Worm (Caenorhabditis elegans) whole organism, midembryonic: ENCODE measurements around the gene rap-3.

ENCODE experiments used
- T22C8.4 ChIP-seq: fragments of 200-800 bp; sonication (Bioruptor generic); IDR thresholded peaks from 2 replicates; pipeline ENCODE4 v1.3.6; 2022; ENCODE audit warnings: missing genetic modification characterization, missing compliant biosample characterization
- cog-1 ChIP-seq: sonication (generic microtip); optimal IDR thresholded peaks from 2 replicates; lab custom pipeline; 2016; ENCODE audit warnings: missing genetic modification characterization, missing compliant biosample characterization
- flt-1 ChIP-seq: fragments of 200-800 bp; sonication (Bioruptor generic); IDR thresholded peaks from 2 replicates; pipeline ENCODE4 v1.3.6; 2022; ENCODE audit warnings: missing genetic modification characterization, missing compliant biosample characterization
- klf-2 ChIP-seq: fragments of 200-800 bp; sonication (Bioruptor generic); conservative IDR thresholded peaks from 2 replicates; pipeline ENCODE4 v1.3.6; 2022; ENCODE audit warnings: missing genetic modification reagents, missing genetic modification characterization, missing compliant biosample characterization
- med-1 ChIP-seq: sonication (generic microtip); optimal IDR thresholded peaks from 2 replicates; lab custom pipeline; 2017; ENCODE audit warnings: missing genetic modification characterization, mild to moderate bottlenecking, missing compliant biosample characterization, antibody characterized with exemption, missing genetic modification reagents; ENCODE audit not compliant: insufficient read depth
- ref-1 ChIP-seq: fragments of 200-800 bp; sonication (Bioruptor generic); conservative IDR thresholded peaks from 2 replicates; pipeline ENCODE4 v1.3.6; 2022; ENCODE audit warnings: missing genetic modification reagents, missing genetic modification characterization, missing compliant biosample characterization
- tab-1 ChIP-seq: fragments of 200-800 bp; sonication (Bioruptor generic); IDR thresholded peaks from 2 replicates; pipeline ENCODE4 v1.3.6; 2022; ENCODE audit warnings: missing genetic modification characterization, missing compliant biosample characterization
- ztf-23 ChIP-seq: fragments of 200-800 bp; sonication (Bioruptor generic); IDR thresholded peaks from 2 replicates; pipeline ENCODE4 v1.3.6; 2022; ENCODE audit warnings: missing genetic modification reagents, missing genetic modification characterization, missing compliant biosample characterization

DNA sequence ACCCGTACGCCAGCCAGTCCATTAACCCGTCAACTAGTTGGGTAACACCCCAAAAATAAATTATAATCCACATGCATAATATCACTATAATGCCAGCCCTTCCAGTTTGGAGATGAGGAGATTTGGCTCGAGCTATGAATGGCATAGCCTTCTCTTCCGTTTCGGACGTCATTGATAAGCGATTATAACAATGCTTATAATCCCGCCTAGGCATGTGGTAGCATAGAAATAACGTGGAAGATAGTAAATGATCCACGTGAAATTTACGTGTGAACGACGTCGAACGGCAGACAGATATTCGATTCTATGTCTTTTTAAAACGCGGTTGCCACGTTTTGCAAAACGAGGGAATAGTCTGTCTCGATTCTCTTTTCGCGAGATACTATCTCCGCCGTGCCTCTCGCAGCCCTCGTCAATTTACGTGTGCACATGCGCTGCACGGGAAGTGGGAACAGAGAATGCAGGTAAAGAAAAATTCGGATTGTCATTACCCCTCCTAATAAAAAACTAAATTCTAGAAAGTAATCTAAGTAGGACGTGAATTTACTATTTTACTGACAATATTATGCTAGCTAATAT is 28.2 kb upstream of the rap-3 start:
- TF ChIP-seq flt-1 (GFP tag; lab: Robert Waterston, UW) (0 out of 2 replicates have a peak, but pooled peaks have one; percentile 7), T22C8.4 (GFP tag; lab: Robert Waterston, UW) (no peak), cog-1 (no peak), tab-1 (no peak), ref-1 (no peak), med-1 (no peak), ztf-23 (GFP tag; lab: Robert Waterston, UW) (no peak), klf-2 (GFP tag; lab: Robert Waterston, UW) (no peak)
